Worm (Caenorhabditis elegans): ENCODE data around the gene sysm-1.
A peak's percentile ranks its signal among the peaks of the same experiment; 100 is the strongest.
"Not testable (repeated sequence)": the region's sequence is repeated elsewhere in the genome, so short reads cannot be mapped to it uniquely, and the experiment has no call there.

The sysm-1 gene

ce11 chrII:9107095-9107769 lies 24.2 kb upstream of the sysm-1 start, which contains the start of gene dyrb-1:
TSS of gene dyrb-1 (minus strand) at chrII:9107145.
- TF ChIP-seq mdl-1 (tag; optimal IDR thresholded peaks at IDR 0.05) (no peak), ces-1 (GFP tag; optimal IDR thresholded peaks at IDR 0.05) (no peak), daf-12 (tag; optimal IDR thresholded peaks at IDR 0.05) (no peak), set-16 (GFP tag; IDR thresholded peaks at IDR 0.05) (no peak), ceh-20 (GFP tag; IDR thresholded peaks at IDR 0.05) (no peak), Y5F2A.4 (GFP tag; optimal IDR thresholded peaks at IDR 0.05) (no peak), sdz-12 (GFP tag; optimal IDR thresholded peaks at IDR 0.05) (no peak)

ce11 chrII:9102623-9103022 lies 19.6 kb upstream of the sysm-1 start:
- TF ChIP-seq snpc-1.2 (GFP tag; IDR thresholded peaks at IDR 0.05): peak; percentile 91
- TF ChIP-seq pha-4 (GFP tag; IDR thresholded peaks at IDR 0.05): peak; percentile 89
- TF ChIP-seq pha-4 (tag; optimal IDR thresholded peaks at IDR 0.05): not testable (repeated sequence)
- peak; percentile 20; the same call in 1 of the 2 replicates for TF ChIP-seq hmg-1.1 (GFP tag; IDR thresholded peaks at IDR 0.05)
- peak; percentile 86 for TF ChIP-seq D1046.2 (GFP tag; IDR thresholded peaks at IDR 0.05)
- TF ChIP-seq lim-7 (GFP tag; IDR thresholded peaks at IDR 0.05): peak; percentile 92
- TF ChIP-seq madf-5 (GFP tag; IDR thresholded peaks at IDR 0.05): peak; percentile 61 to 77; a peak in 2 of 4 replicates
- 0 out of 2 replicates have a peak, but pooled peaks have one; percentile 17 for TF ChIP-seq mxl-2 (GFP tag; conservative IDR thresholded peaks at IDR 0.05)
- TF ChIP-seq dmd-8 (GFP tag; IDR thresholded peaks at IDR 0.05): peak; percentile 97
- TF ChIP-seq ceh-44 (GFP tag; IDR thresholded peaks at IDR 0.05): peak; percentile 60; the same call in 1 of the 2 replicates
- TF ChIP-seq vab-7 (GFP tag; IDR thresholded peaks at IDR 0.05): peak; percentile 81
- 0 out of 2 replicates have a peak, but pooled peaks have one; percentile 29 for TF ChIP-seq zfp-3 (GFP tag; conservative IDR thresholded peaks at IDR 0.05)
- peak; percentile 84 for TF ChIP-seq lin-38 (GFP tag; IDR thresholded peaks at IDR 0.05)
- TF ChIP-seq set-16 (GFP tag; IDR thresholded peaks at IDR 0.05): peak; percentile 74
- TF ChIP-seq saeg-2 (GFP tag; IDR thresholded peaks at IDR 0.05): 0 out of 2 replicates have a peak, but pooled peaks have one; percentile 54
- 0 out of 2 replicates have a peak, but pooled peaks have one; percentile 42 for TF ChIP-seq lin-29 (GFP tag; IDR thresholded peaks at IDR 0.05)
- TF ChIP-seq tra-1 (GFP tag; IDR thresholded peaks at IDR 0.05): peak; percentile 85; the same call in 1 of the 2 replicates
- peak; percentile 37 for TF ChIP-seq dmd-6 (GFP tag; IDR thresholded peaks at IDR 0.05)
- peak; percentile 93 for TF ChIP-seq F44E2.7 (GFP tag; IDR thresholded peaks at IDR 0.05)
- peak; percentile 87 for TF ChIP-seq lin-1 (GFP tag; IDR thresholded peaks at IDR 0.05)
- 0 out of 2 replicates have a peak, but pooled peaks have one; percentile 38 for TF ChIP-seq Y75B8A.6 (GFP tag; IDR thresholded peaks at IDR 0.05)
- peak; percentile 72 for TF ChIP-seq dmd-9 (GFP tag; IDR thresholded peaks at IDR 0.05)
- TF ChIP-seq madf-9 (GFP tag; conservative IDR thresholded peaks at IDR 0.05): peak; percentile 69
- peak; percentile 69; the same call in 1 of the 2 replicates for TF ChIP-seq Y105C5A.15 (GFP tag; IDR thresholded peaks at IDR 0.05)
- peak; percentile 36; the same call in 1 of the 2 replicates for TF ChIP-seq ceh-20 (GFP tag; IDR thresholded peaks at IDR 0.05)
- peak; percentile 85 for TF ChIP-seq Y48G9A.11 (GFP tag; IDR thresholded peaks at IDR 0.05)
- TF ChIP-seq T26A8.4 (GFP tag; IDR thresholded peaks at IDR 0.05): peak; percentile 82
- TF ChIP-seq nhr-42 (GFP tag; IDR thresholded peaks at IDR 0.05): peak; percentile 78
- peak; percentile 53; the same call in 1 of the 2 replicates for TF ChIP-seq mdt-29 (GFP tag; IDR thresholded peaks at IDR 0.05)
- TF ChIP-seq ZK337.2 (GFP tag; IDR thresholded peaks at IDR 0.05): 0 out of 2 replicates have a peak, but pooled peaks have one; percentile 41
- TF ChIP-seq arid-1 (GFP tag; conservative IDR thresholded peaks at IDR 0.05): peak; percentile 91
- TF ChIP-seq F26F4.8 (GFP tag; conservative IDR thresholded peaks at IDR 0.05): peak; percentile 89
- TF ChIP-seq nhr-41 (GFP tag; IDR thresholded peaks at IDR 0.05): peak; percentile 74
- TF ChIP-seq egl-43 (GFP tag; IDR thresholded peaks at IDR 0.05): peak; percentile 96
- TF ChIP-seq php-3 (GFP tag; IDR thresholded peaks at IDR 0.05): peak; percentile 75
